Fruit fly (Drosophila melanogaster) whole organism, embryonic: Measurements from ENCODE around the gene fwe.

ENCODE experiments used
- CG10366 ChIP-seq: fragments of 200-800 bp; sonication (Bioruptor generic); IDR thresholded peaks from 2 replicates; pipeline ENCODE4 v1.3.6; 2022; ENCODE audit warnings: missing biosample characterization, missing genetic modification characterization
- CG10462 ChIP-seq: fragments of 200-800 bp; sonication (Bioruptor generic); optimal IDR thresholded peaks from 2 replicates; lab custom pipeline; 2016; ENCODE audit warnings: missing biosample characterization, missing genetic modification characterization
- CG10654 ChIP-seq: fragments of 200-800 bp; sonication (Bioruptor generic); optimal IDR thresholded peaks from 2 replicates; lab custom pipeline; 2016; ENCODE audit warnings: missing biosample characterization, missing genetic modification characterization
- CG10979 ChIP-seq: fragments of 200-800 bp; sonication (Bioruptor generic); optimal IDR thresholded peaks from 2 replicates; lab custom pipeline; 2018; ENCODE audit warnings: missing biosample characterization, mild to moderate bottlenecking, missing genetic modification characterization, moderate library complexity
- CG11695 ChIP-seq: fragments of 200-800 bp; sonication (Bioruptor generic); IDR thresholded peaks from 3 replicates; pipeline ENCODE4 v1.3.6; 2022; ENCODE audit warnings: missing biosample characterization, missing genetic modification characterization
- CG12219 ChIP-seq: fragments of 200-800 bp; sonication (Bioruptor generic); optimal IDR thresholded peaks from 3 replicates; lab custom pipeline; 2018; ENCODE audit warnings: missing biosample characterization, mild to moderate bottlenecking, missing genetic modification characterization
- CG13296 ChIP-seq: fragments of 200-800 bp; sonication (Bioruptor generic); optimal IDR thresholded peaks from 3 replicates; lab custom pipeline; 2018; ENCODE audit warnings: missing biosample characterization, mild to moderate bottlenecking, missing genetic modification characterization
- CG1647 ChIP-seq: fragments of 200-800 bp; sonication (Bioruptor generic); optimal IDR thresholded peaks from 3 replicates; lab custom pipeline; 2016; ENCODE audit warnings: missing biosample characterization, missing genetic modification characterization
- CG1792 ChIP-seq: fragments of 200-800 bp; sonication (Bioruptor generic); optimal IDR thresholded peaks from 2 replicates; lab custom pipeline; 2016; ENCODE audit warnings: missing biosample characterization, missing genetic modification characterization
- CG18619 ChIP-seq: fragments of 200-800 bp; sonication (Bioruptor generic); optimal IDR thresholded peaks from 3 replicates; lab custom pipeline; 2017; ENCODE audit warnings: missing biosample characterization, mild to moderate bottlenecking, missing genetic modification characterization
- CG3726 ChIP-seq: fragments of 200-800 bp; sonication (Bioruptor generic); IDR thresholded peaks from 3 replicates; pipeline ENCODE4, ENCODE4 v1.3.6; 2022; ENCODE audit warnings: missing biosample characterization, missing genetic modification characterization
- CG4282 ChIP-seq: fragments of 200-800 bp; sonication (Bioruptor generic); optimal IDR thresholded peaks from 2 replicates; lab custom pipeline; 2016; ENCODE audit warnings: missing biosample characterization, missing genetic modification characterization
- CG4404 ChIP-seq: fragments of 200-800 bp; sonication (Bioruptor generic); IDR thresholded peaks from 2 replicates; pipeline ENCODE4 v1.3.6; 2022; ENCODE audit warnings: missing biosample characterization, missing genetic modification characterization
- CG6654 ChIP-seq: fragments of 200-800 bp; sonication (Bioruptor generic); optimal IDR thresholded peaks from 2 replicates; lab custom pipeline; 2017; ENCODE audit warnings: missing biosample characterization, mild to moderate bottlenecking, missing genetic modification characterization
- CG7963 ChIP-seq: fragments of 200-800 bp; sonication (Bioruptor generic); IDR thresholded peaks from 3 replicates; pipeline ENCODE4 v1.3.6; 2022; ENCODE audit warnings: missing biosample characterization, missing genetic modification characterization; ENCODE audit not compliant: partially characterized antibody
- CG7987 ChIP-seq: fragments of 200-800 bp; sonication (Bioruptor generic); optimal IDR thresholded peaks from 2 replicates; lab custom pipeline; 2018; ENCODE audit warnings: missing biosample characterization, mild to moderate bottlenecking, missing genetic modification characterization, moderate library complexity
- Chrac-16 ChIP-seq: fragments of 200-800 bp; sonication (Bioruptor generic); optimal IDR thresholded peaks from 3 replicates; lab custom pipeline; 2016; ENCODE audit warnings: missing biosample characterization, missing genetic modification characterization
- CkIIα-i1 ChIP-seq: fragments of 200-800 bp; sonication (Bioruptor generic); IDR thresholded peaks from 2 replicates; pipeline ENCODE4 v1.3.6; 2022; ENCODE audit warnings: missing biosample characterization, missing genetic modification characterization
- CoRest ChIP-seq: fragments of 200-800 bp; sonication (Bioruptor generic); optimal IDR thresholded peaks from 3 replicates; lab custom pipeline; 2018; ENCODE audit warnings: missing biosample characterization, mild to moderate bottlenecking, missing genetic modification characterization, moderate library complexity
- Dp ChIP-seq: fragments of 200-800 bp; sonication (Bioruptor generic); optimal IDR thresholded peaks from 2 replicates; lab custom pipeline; 2018; ENCODE audit warnings: missing biosample characterization, mild to moderate bottlenecking, missing genetic modification characterization, moderate library complexity
- Drgx ChIP-seq: fragments of 200-800 bp; sonication (Bioruptor generic); IDR thresholded peaks from 2 replicates; pipeline ENCODE4 v1.3.6; 2022; ENCODE audit warnings: missing biosample characterization, missing genetic modification characterization
- Ets97D ChIP-seq: fragments of 200-800 bp; sonication (Bioruptor generic); optimal IDR thresholded peaks from 3 replicates; lab custom pipeline; 2016; ENCODE audit warnings: missing biosample characterization, missing genetic modification characterization
- Gsc ChIP-seq: fragments of 200-800 bp; sonication (Bioruptor generic); IDR thresholded peaks from 2 replicates; pipeline ENCODE4 v1.3.6; 2022; ENCODE audit warnings: missing biosample characterization, missing genetic modification characterization
- H2.0 ChIP-seq: fragments of 200-800 bp; sonication (Bioruptor generic); IDR thresholded peaks from 2 replicates; pipeline ENCODE4 v1.3.6; 2022; ENCODE audit warnings: missing biosample characterization, missing genetic modification characterization
- Hr39 ChIP-seq: fragments of >200 bp; optimal IDR thresholded peaks from 2 replicates; lab custom pipeline; 2017
- Med ChIP-seq: fragments of 200-800 bp; sonication (Bioruptor generic); peaks from one replicate; lab custom pipeline; 2016; ENCODE audit warnings: missing biosample characterization, missing genetic modification characterization, mild to moderate bottlenecking, inconsistent platforms, moderate library complexity
- NC2α ChIP-seq: fragments of 200-800 bp; sonication (Bioruptor generic); optimal IDR thresholded peaks from 2 replicates; lab custom pipeline; 2016; ENCODE audit warnings: missing biosample characterization, missing genetic modification characterization
- Oli ChIP-seq: fragments of 200-800 bp; sonication (Bioruptor generic); optimal IDR thresholded peaks from 2 replicates; lab custom pipeline; 2018; ENCODE audit warnings: missing biosample characterization, mild to moderate bottlenecking, missing genetic modification characterization, moderate library complexity
- Poxn ChIP-seq: fragments of 200-800 bp; sonication (Bioruptor generic); IDR thresholded peaks from 2 replicates; pipeline ENCODE4 v1.3.6; 2022; ENCODE audit warnings: missing biosample characterization, missing genetic modification characterization
- aop ChIP-seq: fragments of 200-800 bp; sonication (Bioruptor generic); IDR thresholded peaks from 2 replicates; pipeline ENCODE4 v1.3.6; 2022; ENCODE audit warnings: missing biosample characterization, missing genetic modification characterization
- az2 ChIP-seq: fragments of 200-800 bp; sonication (Bioruptor generic); optimal IDR thresholded peaks from 3 replicates; lab custom pipeline; 2016; ENCODE audit warnings: missing biosample characterization, missing genetic modification characterization
- ci ChIP-seq: fragments of 200-800 bp; sonication (Bioruptor generic); IDR thresholded peaks from 3 replicates; pipeline ENCODE4 v1.3.6; 2022; ENCODE audit warnings: missing biosample characterization, missing genetic modification characterization
- crol ChIP-seq: fragments of 200-800 bp; sonication (Bioruptor generic); IDR thresholded peaks from 2 replicates; pipeline ENCODE4 v1.3.6; 2022; ENCODE audit warnings: missing biosample characterization, missing genetic modification characterization
- dimm ChIP-seq: fragments of 200-800 bp; sonication (Bioruptor generic); IDR thresholded peaks from 2 replicates; pipeline ENCODE4 v1.3.6; 2022; ENCODE audit warnings: missing biosample characterization, missing genetic modification characterization
- eyg ChIP-seq: fragments of 200-800 bp; sonication (Bioruptor generic); optimal IDR thresholded peaks from 3 replicates; lab custom pipeline; 2016; ENCODE audit warnings: missing biosample characterization, missing genetic modification characterization
- fd102C ChIP-seq: fragments of 200-800 bp; sonication (Bioruptor generic); optimal IDR thresholded peaks from 2 replicates; lab custom pipeline; 2018; ENCODE audit warnings: missing biosample characterization, mild to moderate bottlenecking, missing genetic modification characterization, moderate library complexity
- fd3F ChIP-seq: fragments of 200-800 bp; sonication (Bioruptor generic); optimal IDR thresholded peaks from 2 replicates; lab custom pipeline; 2018; ENCODE audit warnings: missing biosample characterization, mild to moderate bottlenecking, missing genetic modification characterization, moderate library complexity
- lab ChIP-seq: fragments of 200-800 bp; sonication (Bioruptor generic); optimal IDR thresholded peaks from 3 replicates; lab custom pipeline; 2017; ENCODE audit warnings: missing biosample characterization, missing genetic modification characterization, mild to moderate bottlenecking, moderate library complexity, missing genetic modification reagents
- lmd ChIP-seq: fragments of 200-800 bp; sonication (Bioruptor generic); IDR thresholded peaks from 2 replicates; pipeline ENCODE4 v1.3.6; 2022; ENCODE audit warnings: missing biosample characterization, missing genetic modification characterization
- odd ChIP-seq: fragments of 200-800 bp; sonication (Bioruptor generic); optimal IDR thresholded peaks from 2 replicates; lab custom pipeline; 2017; ENCODE audit warnings: missing biosample characterization, mild to moderate bottlenecking, missing genetic modification characterization
- pnt ChIP-seq: fragments of 200-800 bp; sonication (Bioruptor generic); optimal IDR thresholded peaks from 3 replicates; lab custom pipeline; 2016; ENCODE audit warnings: missing biosample characterization, missing genetic modification characterization
- row ChIP-seq: fragments of 200-800 bp; sonication (Bioruptor generic); IDR thresholded peaks from 3 replicates; pipeline ENCODE4 v1.3.6; 2022; ENCODE audit warnings: missing biosample characterization, missing genetic modification characterization
- run ChIP-seq: fragments of 200-800 bp; sonication (Bioruptor generic); optimal IDR thresholded peaks from 3 replicates; lab custom pipeline; 2018; ENCODE audit warnings: missing biosample characterization, mild to moderate bottlenecking, missing genetic modification characterization
- seq ChIP-seq: fragments of 200-800 bp; sonication (Bioruptor generic); IDR thresholded peaks from 2 replicates; pipeline ENCODE4 v1.3.6; 2022; ENCODE audit warnings: missing biosample characterization, missing genetic modification characterization
- sima ChIP-seq: fragments of 200-800 bp; sonication (Bioruptor generic); optimal IDR thresholded peaks from 2 replicates; lab custom pipeline; 2016; ENCODE audit warnings: missing biosample characterization, missing genetic modification characterization
- sisA ChIP-seq: fragments of 200-800 bp; sonication (Bioruptor generic); IDR thresholded peaks from 2 replicates; pipeline ENCODE4 v1.3.6; 2022; ENCODE audit warnings: missing biosample characterization, missing genetic modification characterization
- sug ChIP-seq: fragments of 200-800 bp; optimal IDR thresholded peaks from 2 replicates; lab custom pipeline; 2019; ENCODE audit warnings: missing biosample characterization, mild to moderate bottlenecking, missing genetic modification characterization, moderate library complexity
- tio ChIP-seq: fragments of 200-800 bp; sonication (Bioruptor generic); optimal IDR thresholded peaks from 2 replicates; lab custom pipeline; 2017; ENCODE audit warnings: missing biosample characterization, missing genetic modification characterization, inconsistent platforms
- toy ChIP-seq: fragments of 200-800 bp; sonication (Bioruptor generic); IDR thresholded peaks from 2 replicates; pipeline ENCODE4 v1.3.6; 2022; ENCODE audit warnings: missing biosample characterization, missing genetic modification characterization
- usp ChIP-seq: fragments of >200 bp; optimal IDR thresholded peaks from 2 replicates; lab custom pipeline; 2017; ENCODE audit warnings: missing biosample characterization, missing genetic modification characterization
- wdn ChIP-seq: fragments of 200-800 bp; sonication (Bioruptor generic); IDR thresholded peaks from 2 replicates; pipeline ENCODE4 v1.3.6; 2022; ENCODE audit warnings: missing biosample characterization, missing genetic modification characterization

The fwe gene

DNA sequence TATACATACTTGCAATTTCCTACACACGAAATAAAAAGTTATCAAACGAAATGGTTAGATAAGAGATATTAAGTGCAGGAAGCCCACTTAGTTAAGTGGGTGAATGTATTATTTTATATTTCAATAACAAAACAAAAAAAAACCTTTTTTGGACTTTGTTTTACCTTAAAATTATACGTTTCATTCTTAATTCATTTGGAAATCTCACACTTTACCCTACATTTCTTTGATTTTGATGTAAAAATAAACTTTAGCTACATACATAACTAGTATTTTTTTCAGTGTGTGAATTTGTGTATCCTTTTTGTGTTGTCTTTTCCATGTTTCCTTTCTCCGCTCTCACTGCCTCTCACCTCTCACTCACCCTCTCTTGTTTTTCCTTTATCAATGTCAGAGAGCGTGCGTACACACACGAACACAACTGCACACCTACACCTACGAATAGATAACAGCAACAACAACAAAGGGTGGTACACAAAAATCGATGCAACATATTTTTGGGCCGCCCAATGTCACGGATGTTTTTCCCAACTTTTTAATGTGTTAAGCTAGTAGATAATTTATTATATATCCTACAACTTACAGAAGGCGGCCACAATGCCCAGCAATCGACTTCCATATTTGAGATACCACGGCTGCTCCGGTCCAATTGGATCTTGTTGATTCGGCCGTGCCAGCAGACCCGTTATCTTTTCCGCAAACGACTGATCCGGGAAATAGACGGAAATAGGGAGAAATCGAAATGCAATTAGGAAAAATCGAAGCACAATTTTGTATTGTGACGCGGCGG lies 662 bp downstream of the fwe start (continued):
- TF ChIP-seq CG1647: no peak
- no peak for TF ChIP-seq CG4282 (GFP tag; lab: Kevin White, UChicago)
- TF ChIP-seq CG10462 (GFP tag; lab: Kevin White, UChicago): peak; percentile 63
- peak; percentile 23 for TF ChIP-seq CG6654 (GFP tag; lab: Kevin White, UChicago)
- TF ChIP-seq Poxn (GFP tag; lab: Robert Waterston, UW): no peak
- TF ChIP-seq fd102C (GFP tag; lab: Kevin White, UChicago): no peak
- TF ChIP-seq crol: no peak; the same call in 1 of the 2 replicates
- TF ChIP-seq CG12219 (GFP tag; lab: Kevin White, UChicago): peak; percentile 29
- TF ChIP-seq Drgx: peak; percentile 85
- TF ChIP-seq H2.0 (GFP tag; lab: Robert Waterston, UW): no peak
- TF ChIP-seq run: peak; percentile 53
- peak; percentile 18 for TF ChIP-seq eyg (GFP tag; lab: Kevin White, UChicago)
- peak; percentile 77 for TF ChIP-seq az2
- TF ChIP-seq sug: peak; percentile 53
- peak; percentile 73 for TF ChIP-seq CG13296 (GFP tag; lab: Kevin White, UChicago)
- TF ChIP-seq CG10979 (tag; lab: Kevin White, UChicago): peak; percentile 80
- no peak for TF ChIP-seq usp (GFP tag; lab: Kevin White, UChicago)
- TF ChIP-seq Chrac-16 (GFP tag; lab: Kevin White, UChicago): peak; percentile 65
- TF ChIP-seq CG7987 (GFP tag; lab: Kevin White, UChicago): no peak
- TF ChIP-seq fd3F (GFP tag; lab: Kevin White, UChicago): peak; percentile 42
- TF ChIP-seq sima: no peak
- no peak for TF ChIP-seq CG1792 (GFP tag; lab: Kevin White, UChicago)
- TF ChIP-seq CG18619 (GFP tag; lab: Kevin White, UChicago): peak; percentile 74
- TF ChIP-seq toy (GFP tag; lab: Robert Waterston, UW): no peak
- no peak; the same call in 1 of the 2 replicates for TF ChIP-seq lmd (GFP tag; lab: Robert Waterston, UW)
- TF ChIP-seq Med (GFP tag; lab: Kevin White, UChicago): no peak
- TF ChIP-seq CG10654 (GFP tag; lab: Kevin White, UChicago): peak; percentile 46
- no peak for TF ChIP-seq Dp (GFP tag; lab: Kevin White, UChicago)
- peak; percentile 80 for TF ChIP-seq CG11695 (GFP tag; lab: Robert Waterston, UW)
- TF ChIP-seq NC2α (GFP tag; lab: Kevin White, UChicago): no peak
- no peak for TF ChIP-seq sisA (GFP tag; lab: Robert Waterston, UW)
- TF ChIP-seq CkIIα-i1: no peak
- TF ChIP-seq ci (GFP tag; lab: Robert Waterston, UW): peak; percentile 72; the same call in 1 of the 3 replicates
- peak; percentile 87 for TF ChIP-seq lab
- TF ChIP-seq seq (GFP tag; lab: Robert Waterston, UW): peak; percentile 58; the same call in 1 of the 2 replicates
- TF ChIP-seq CG4404 (GFP tag; lab: Robert Waterston, UW): no peak
- no peak for TF ChIP-seq Ets97D (GFP tag; lab: Kevin White, UChicago)
- TF ChIP-seq Oli (tag; lab: Kevin White, UChicago): peak; percentile 79
- TF ChIP-seq Gsc (GFP tag; lab: Robert Waterston, UW): no peak
- peak; percentile 34; the same call in 1 of the 2 replicates for TF ChIP-seq wdn (GFP tag; lab: Robert Waterston, UW)
- no peak for TF ChIP-seq CG7963
- peak; percentile 80 for TF ChIP-seq tio
- no peak for TF ChIP-seq dimm (GFP tag; lab: Robert Waterston, UW)
- TF ChIP-seq pnt (GFP tag; lab: Kevin White, UChicago): peak; percentile 2
- TF ChIP-seq aop (GFP tag; lab: Robert Waterston, UW): no peak
- TF ChIP-seq Hr39 (lab: Kevin White, UChicago): no peak
- TF ChIP-seq row (GFP tag; lab: Robert Waterston, UW): peak; percentile 80
- no peak for TF ChIP-seq CG3726 (GFP tag; lab: Robert Waterston, UW)
- no peak for TF ChIP-seq CG10366
- peak; percentile 36 for TF ChIP-seq odd (GFP tag; lab: Kevin White, UChicago)
- peak; percentile 77 for TF ChIP-seq CoRest
